Worm (Caenorhabditis elegans): ENCODE measurements around the gene VZK822L.2.
A peak's percentile ranks its signal among the peaks of the same experiment; 100 is the strongest.

DNA sequence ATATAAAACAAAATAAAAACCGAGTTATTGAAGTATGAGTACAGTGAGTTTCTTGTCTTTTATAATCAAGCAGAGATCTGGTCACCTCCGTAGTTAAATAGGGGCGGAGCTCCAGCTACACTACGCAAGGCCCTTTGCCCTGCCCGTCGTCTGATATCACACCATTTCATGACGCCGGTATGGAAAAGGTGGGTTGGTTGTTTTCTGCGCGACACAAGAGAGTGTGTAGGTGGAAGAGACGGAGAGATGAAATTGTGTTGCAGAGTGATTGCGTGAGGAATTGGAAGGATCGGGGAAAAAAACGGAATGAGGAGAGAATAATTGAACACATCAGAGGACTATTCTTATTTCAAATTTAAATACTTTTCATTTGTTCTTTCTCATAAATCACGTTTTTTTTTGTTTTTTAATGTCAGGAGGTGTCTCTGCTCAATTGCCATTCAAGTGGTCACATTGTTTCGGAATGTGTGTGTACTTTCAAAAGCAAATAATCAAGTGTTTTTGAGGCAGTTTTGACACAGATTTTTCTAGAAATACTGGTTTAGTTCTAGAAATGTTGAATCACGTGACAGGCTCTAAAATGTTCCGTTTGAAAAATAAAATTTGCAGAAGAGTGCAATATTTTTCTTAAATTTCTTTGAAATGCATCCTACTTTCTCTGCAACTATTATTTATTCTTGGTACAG, 4.1 kb downstream of the VZK822L.2 start, which contains the start of gene ZK822.9:
- TF ChIP-seq snpc-4 (tag; optimal IDR thresholded peaks at IDR 0.05), result no peak
- TF ChIP-seq elt-1 (tag; optimal IDR thresholded peaks at IDR 0.05), result no peak
- TF ChIP-seq fos-1 (tag; optimal IDR thresholded peaks at IDR 0.05), result no peak
- no peak for TF ChIP-seq daf-12 (tag; optimal IDR thresholded peaks at IDR 0.05)
- TF ChIP-seq egl-27 (tag; optimal IDR thresholded peaks at IDR 0.05), result peak; percentile 12
- TF ChIP-seq zag-1 (tag; optimal IDR thresholded peaks at IDR 0.05), result no peak
